Worm (Caenorhabditis elegans): ENCODE data around the gene T01B7.9.

The T01B7.9 gene

DNA sequence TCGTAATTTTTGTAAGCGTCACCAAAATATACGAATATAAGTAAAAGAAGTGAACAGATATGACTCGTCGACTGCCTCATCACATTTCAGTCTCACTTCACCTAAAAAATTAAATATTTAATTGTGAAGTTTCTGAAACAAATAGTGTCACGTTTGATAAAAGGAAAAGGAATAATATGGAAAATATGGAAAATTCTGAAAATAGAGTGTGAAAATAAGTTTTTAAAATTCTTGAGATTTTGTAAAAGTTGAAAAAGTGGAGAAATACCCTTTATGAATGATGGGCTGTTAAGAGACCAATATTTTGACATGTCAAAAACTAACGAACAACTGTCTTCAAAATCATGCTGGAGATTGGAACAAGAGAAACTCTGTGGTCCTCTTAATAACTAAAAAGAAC lies at the start of gene T01B7.9:
TSS of gene T01B7.9 (minus strand) at position 101 of the 400 bp plus-strand sequence.
- no peak for TF ChIP-seq jun-1 (tag; optimal IDR thresholded peaks at IDR 0.05)

DNA sequence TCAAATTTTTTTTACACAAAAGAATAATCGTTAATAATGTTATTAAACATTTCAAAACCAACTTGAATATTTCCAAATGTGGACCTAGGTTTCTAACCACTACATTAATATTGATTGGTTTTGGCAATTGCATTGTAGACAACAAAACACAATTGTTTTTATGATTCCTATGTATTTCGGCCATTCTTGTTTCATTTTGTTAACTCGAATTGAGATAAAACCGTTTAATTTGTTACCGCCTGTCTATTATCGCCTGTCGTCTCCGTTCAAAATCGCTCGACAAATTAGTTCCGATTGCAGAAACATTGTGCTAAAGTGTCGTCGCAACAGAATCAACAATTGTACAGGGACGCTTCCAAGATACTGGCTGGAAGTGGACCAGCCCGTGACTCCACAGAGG lies 44.1 kb upstream of the T01B7.9 start, which contains the start of gene let-19:
TSS of gene let-19 (plus strand) at position 301 of the 400 bp plus-strand sequence.
- no peak for TF ChIP-seq ztf-11 (tag; optimal IDR thresholded peaks at IDR 0.05)
- no peak for TF ChIP-seq ama-1 (optimal IDR thresholded peaks at IDR 0.05)
- no peak for TF ChIP-seq skn-1 (tag; optimal IDR thresholded peaks at IDR 0.05)
- no peak for TF ChIP-seq egl-27 (tag; optimal IDR thresholded peaks at IDR 0.05)
- TF ChIP-seq nhr-237 (tag; optimal IDR thresholded peaks at IDR 0.05): no peak
- TF ChIP-seq nhr-25 (tag; optimal IDR thresholded peaks at IDR 0.05): no peak
- no peak for TF ChIP-seq nhr-23 (tag; optimal IDR thresholded peaks at IDR 0.05)
- TF ChIP-seq ceh-82 (tag; optimal IDR thresholded peaks at IDR 0.05): no peak
- TF ChIP-seq R02D3.7 (tag; optimal IDR thresholded peaks at IDR 0.05): no peak
- TF ChIP-seq eor-1 (tag; optimal IDR thresholded peaks at IDR 0.05): no peak
- TF ChIP-seq nhr-11 (tag; optimal IDR thresholded peaks at IDR 0.05): no peak
- no peak for TF ChIP-seq fkh-10 (GFP tag; optimal IDR thresholded peaks at IDR 0.05)
- TF ChIP-seq ceh-9 (tag; optimal IDR thresholded peaks at IDR 0.05): no peak
- no peak for TF ChIP-seq pha-4 (tag; optimal IDR thresholded peaks at IDR 0.05)
- no peak for TF ChIP-seq sea-2 (GFP tag; optimal IDR thresholded peaks at IDR 0.05)
- no peak for TF ChIP-seq egl-5 (tag; optimal IDR thresholded peaks at IDR 0.05)
- no peak for TF ChIP-seq mdl-1 (tag; optimal IDR thresholded peaks at IDR 0.05)
- no peak for TF ChIP-seq nhr-76 (tag; optimal IDR thresholded peaks at IDR 0.05)
- TF ChIP-seq nhr-12 (tag; optimal IDR thresholded peaks at IDR 0.05): no peak

DNA sequence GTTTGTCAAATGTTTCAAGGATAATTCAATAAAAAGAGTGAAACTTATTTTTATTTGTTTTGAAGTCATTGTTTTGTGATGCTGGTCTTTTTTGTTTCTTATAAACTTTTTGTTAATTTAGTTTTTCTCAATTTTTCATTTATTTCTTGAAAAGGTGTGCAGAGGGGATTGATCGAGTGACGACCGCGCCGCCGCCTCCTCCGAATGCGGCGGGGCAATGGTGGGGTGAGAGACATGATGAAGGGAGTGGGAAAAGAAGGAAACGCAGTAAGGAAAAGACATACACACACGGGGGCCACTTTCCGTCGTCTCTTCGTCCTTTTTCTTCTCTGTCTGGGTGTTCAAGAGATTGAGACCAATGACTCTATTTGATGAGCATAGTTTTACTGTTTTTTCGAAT lies 42.8 kb upstream of the T01B7.9 start:
- TF ChIP-seq R02D3.7 (tag; optimal IDR thresholded peaks at IDR 0.05) (no peak), pha-4 (tag; optimal IDR thresholded peaks at IDR 0.05) (peak; percentile 44), hmg-11 (tag; optimal IDR thresholded peaks at IDR 0.05) (peak; percentile 57), pqm-1 (tag; optimal IDR thresholded peaks at IDR 0.05) (peak; percentile 18), elt-2 (tag; optimal IDR thresholded peaks at IDR 0.05) (peak; percentile 5), nfya-1 (tag; optimal IDR thresholded peaks at IDR 0.05; ENCODE audit: insufficient read depth) (peak; percentile 26), fos-1 (tag; optimal IDR thresholded peaks at IDR 0.05) (no peak)

DNA sequence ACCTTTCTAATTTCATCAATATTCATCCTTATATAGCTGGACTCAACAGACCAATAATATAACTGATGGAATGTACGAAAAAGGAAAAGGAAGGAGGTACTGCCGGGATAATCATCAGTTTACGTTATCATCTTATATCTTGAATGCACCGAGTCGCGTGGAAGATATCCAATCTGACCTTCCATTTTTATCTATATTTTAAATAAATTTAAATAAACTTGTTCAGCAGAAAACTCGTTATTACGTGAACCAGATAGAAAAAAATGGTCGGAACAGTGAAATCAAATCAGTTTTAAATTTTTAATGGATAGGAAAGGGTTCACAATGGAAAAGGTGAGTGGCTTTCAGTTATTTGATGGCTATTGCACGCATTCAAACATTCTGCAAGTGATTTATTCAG lies 40.3 kb upstream of the T01B7.9 start, which contains the start of gene pah-1:
TSS of gene pah-1 (minus strand) at position 101 of the 400 bp plus-strand sequence.
- TF ChIP-seq zag-1 (tag; optimal IDR thresholded peaks at IDR 0.05) (no peak), snpc-4 (tag; optimal IDR thresholded peaks at IDR 0.05) (no peak), ceh-9 (tag; optimal IDR thresholded peaks at IDR 0.05) (no peak), tbx-2 (tag; optimal IDR thresholded peaks at IDR 0.05) (no peak), unc-39 (tag; optimal IDR thresholded peaks at IDR 0.05) (no peak), elt-2 (tag; optimal IDR thresholded peaks at IDR 0.05) (no peak), nhr-25 (tag; optimal IDR thresholded peaks at IDR 0.05) (no peak), nhr-67 (tag; optimal IDR thresholded peaks at IDR 0.05) (no peak), ceh-82 (tag; optimal IDR thresholded peaks at IDR 0.05) (no peak), jun-1 (tag; optimal IDR thresholded peaks at IDR 0.05) (no peak), eor-1 (tag; optimal IDR thresholded peaks at IDR 0.05) (no peak), egl-5 (tag; optimal IDR thresholded peaks at IDR 0.05) (no peak)

DNA sequence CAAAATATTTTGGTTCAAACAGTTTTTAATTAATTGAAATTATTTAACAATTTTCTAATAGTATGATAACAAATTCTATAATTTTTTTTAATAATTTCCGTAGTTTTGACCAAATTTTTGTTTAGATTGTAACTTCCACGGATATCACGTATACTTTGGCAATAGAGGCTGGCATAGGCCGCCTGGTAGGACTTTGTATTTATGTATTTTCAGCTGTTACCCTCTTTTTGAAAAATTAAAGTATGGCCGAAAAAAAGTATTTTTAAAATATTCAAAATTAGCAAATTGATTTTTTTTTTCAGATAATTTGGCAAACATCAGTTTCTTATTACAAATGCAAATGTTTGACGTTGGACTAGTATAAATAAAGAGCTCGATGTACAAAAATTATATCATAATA lies 39.9 kb upstream of the T01B7.9 start, which contains the start of the genes nsph-1.1 and K08F8.15:
TSS of gene nsph-1.1 (plus strand) at position 301 of the 400 bp plus-strand sequence.
TSS of gene K08F8.15 (plus strand) at position 335 of the 400 bp plus-strand sequence.
- TF ChIP-seq ceh-9 (tag; optimal IDR thresholded peaks at IDR 0.05) (no peak), unc-62 (GFP tag; optimal IDR thresholded peaks at IDR 0.05) (no peak), nfya-1 (tag; optimal IDR thresholded peaks at IDR 0.05; ENCODE audit: insufficient read depth) (no peak), elt-2 (tag; optimal IDR thresholded peaks at IDR 0.05) (no peak), ama-1 (optimal IDR thresholded peaks at IDR 0.05) (no peak), lsy-12 (tag; optimal IDR thresholded peaks at IDR 0.05) (no peak), hmg-11 (tag; optimal IDR thresholded peaks at IDR 0.05) (no peak), nhr-11 (tag; optimal IDR thresholded peaks at IDR 0.05) (no peak), mdl-1 (tag; optimal IDR thresholded peaks at IDR 0.05) (no peak), egl-27 (tag; optimal IDR thresholded peaks at IDR 0.05) (no peak), eor-1 (tag; optimal IDR thresholded peaks at IDR 0.05) (no peak)

DNA sequence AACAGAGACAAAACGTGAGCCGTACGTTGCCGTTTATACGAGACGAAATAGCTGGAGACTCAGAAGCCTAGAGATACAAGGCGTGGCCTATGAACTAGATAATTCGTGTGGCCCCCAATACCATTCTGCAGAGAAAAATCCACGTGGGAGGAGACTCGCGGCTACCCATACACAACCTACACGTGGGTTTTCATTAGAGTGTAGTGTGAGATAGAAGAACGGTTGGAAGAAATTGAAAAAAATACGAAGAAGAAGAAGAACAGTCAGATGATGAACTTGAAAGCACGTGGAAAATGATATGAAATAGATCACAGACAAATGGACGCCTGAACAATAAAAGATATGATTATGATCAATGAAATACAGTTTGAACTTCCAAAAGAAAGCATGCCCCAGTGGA lies 38.5 kb upstream of the T01B7.9 start:
- TF ChIP-seq daf-12 (tag; optimal IDR thresholded peaks at IDR 0.05): no peak
- no peak for TF ChIP-seq ZK546.5 (tag; optimal IDR thresholded peaks at IDR 0.05)
- TF ChIP-seq pha-4 (tag; optimal IDR thresholded peaks at IDR 0.05): no peak
- TF ChIP-seq nhr-28 (tag; optimal IDR thresholded peaks at IDR 0.05): no peak
- TF ChIP-seq nhr-77 (tag; optimal IDR thresholded peaks at IDR 0.05): no peak
- peak; percentile 24 for TF ChIP-seq nhr-25 (tag; optimal IDR thresholded peaks at IDR 0.05)
- no peak for TF ChIP-seq ztf-4 (tag; optimal IDR thresholded peaks at IDR 0.05)
- no peak for TF ChIP-seq fos-1 (tag; optimal IDR thresholded peaks at IDR 0.05)
- TF ChIP-seq nhr-11 (tag; optimal IDR thresholded peaks at IDR 0.05): no peak
- no peak for TF ChIP-seq elt-3 (tag; optimal IDR thresholded peaks at IDR 0.05)
- TF ChIP-seq mdl-1 (tag; optimal IDR thresholded peaks at IDR 0.05): peak; percentile 48
- peak; percentile 81 for TF ChIP-seq nhr-43 (tag; optimal IDR thresholded peaks at IDR 0.05; ENCODE audit: poor library complexity, severe bottlenecking)
- peak; percentile 70 for TF ChIP-seq nhr-23 (tag; optimal IDR thresholded peaks at IDR 0.05)
- TF ChIP-seq egl-5 (tag; optimal IDR thresholded peaks at IDR 0.05): no peak
- peak; percentile 2 for TF ChIP-seq lsy-12 (tag; optimal IDR thresholded peaks at IDR 0.05)
- no peak for TF ChIP-seq hmg-11 (tag; optimal IDR thresholded peaks at IDR 0.05)
- TF ChIP-seq skn-1 (tag; optimal IDR thresholded peaks at IDR 0.05): no peak
